Fruit fly (Drosophila melanogaster): ENCODE measurements around the gene wol.

Gene wol

dm6 chr2L:8300220-8301167, 2.3 kb downstream of the wol start, which contains the start of gene Btk (continued):
- TF ChIP-seq CG3995 (GFP tag; optimal IDR thresholded peaks at IDR 0.05) (peak; percentile 55), stc (GFP tag; IDR thresholded peaks at IDR 0.05) (0 out of 2 replicates have a peak, but pooled peaks have one; percentile 25), chinmo (GFP tag; IDR thresholded peaks at IDR 0.05; ENCODE audit: partially characterized antibody) (peak; percentile 89; the same call in 3 of the 4 replicates), Stat92E (GFP tag; optimal IDR thresholded peaks at IDR 0.05) (peak in 1 of 3 experiments; percentile 91)

- TF ChIP-seq lbe (GFP tag; optimal IDR thresholded peaks at IDR 0.05), result peak; percentile 83
- peak; percentile 25 for TF ChIP-seq CG2712 (tag; optimal IDR thresholded peaks at IDR 0.05)
- TF ChIP-seq ase (GFP tag; IDR thresholded peaks at IDR 0.05), result no peak
- 0 out of 3 replicates have a peak, but pooled peaks have one; percentile 9 for TF ChIP-seq CG16813 (GFP tag; IDR thresholded peaks at IDR 0.05; ENCODE audit: partially characterized antibody)
- TF ChIP-seq Usf (GFP tag; optimal IDR thresholded peaks at IDR 0.05), result no peak
- peak in 1 of 2 experiments; percentile 68 for TF ChIP-seq bsh (GFP tag; optimal IDR thresholded peaks at IDR 0.05)
- TF ChIP-seq nom (GFP tag; optimal IDR thresholded peaks at IDR 0.05), result peak; percentile 93
- 0 out of 2 replicates have a peak, but pooled peaks have one; percentile 3 for TF ChIP-seq sim (GFP tag; IDR thresholded peaks at IDR 0.05)
- peak; percentile 10 for TF ChIP-seq CG9727 (GFP tag; optimal IDR thresholded peaks at IDR 0.05)
- TF ChIP-seq lola (GFP tag; optimal IDR thresholded peaks at IDR 0.05), result peak in 1 of 3 experiments; percentile 13
- no peak for TF ChIP-seq CG9215 (GFP tag; IDR thresholded peaks at IDR 0.05)
- TF ChIP-seq gce (GFP tag; IDR thresholded peaks at IDR 0.05), result 0 out of 3 replicates have a peak, but pooled peaks have one; percentile 10
- TF ChIP-seq CG43689 (GFP tag; IDR thresholded peaks at IDR 0.05), result no peak
- TF ChIP-seq CG4404 (GFP tag; IDR thresholded peaks at IDR 0.05), result 0 out of 2 replicates have a peak, but pooled peaks have one; percentile 10
- no peak for TF ChIP-seq CG10366 (GFP tag; IDR thresholded peaks at IDR 0.05)
- peak; percentile 31; the same call in 1 of the 3 replicates for TF ChIP-seq Opbp (GFP tag; IDR thresholded peaks at IDR 0.05; ENCODE audit: partially characterized antibody)
- TF ChIP-seq Xrp1 (GFP tag; IDR thresholded peaks at IDR 0.05), result peak; percentile 15; the same call in 1 of the 2 replicates
- 0 out of 2 replicates have a peak, but pooled peaks have one; percentile 23 for TF ChIP-seq Scr (GFP tag; IDR thresholded peaks at IDR 0.05; ENCODE audit: partially characterized antibody)
- no peak for TF ChIP-seq HHEX (GFP tag; optimal IDR thresholded peaks at IDR 0.05)
- TF ChIP-seq prd (optimal IDR thresholded peaks at IDR 0.05), result no peak
- peak; percentile 16; the same call in 1 of the 3 replicates for TF ChIP-seq prd (GFP tag; IDR thresholded peaks at IDR 0.05)
- peak; percentile 19; the same call in 1 of the 3 replicates for TF ChIP-seq hb (GFP tag; IDR thresholded peaks at IDR 0.05; ENCODE audit: partially characterized antibody)
- TF ChIP-seq amos (GFP tag; IDR thresholded peaks at IDR 0.05; ENCODE audit: partially characterized antibody), result peak; percentile 25; the same call in 1 of the 2 replicates
- TF ChIP-seq CG17361 (GFP tag; IDR thresholded peaks at IDR 0.05), result 0 out of 3 replicates have a peak, but pooled peaks have one; percentile 29
- TF ChIP-seq CG16815 (GFP tag; optimal IDR thresholded peaks at IDR 0.05), result no peak
- TF ChIP-seq crol (GFP tag; IDR thresholded peaks at IDR 0.05), result peak; percentile 75
- 0 out of 4 replicates have a peak, but pooled peaks have one; percentile 47 for TF ChIP-seq chinmo (GFP tag; IDR thresholded peaks at IDR 0.05; ENCODE audit: partially characterized antibody)
- TF ChIP-seq insv (GFP tag; optimal IDR thresholded peaks at IDR 0.05), result no peak
- peak; percentile 19 for TF ChIP-seq CG10979 (tag; optimal IDR thresholded peaks at IDR 0.05)
- TF ChIP-seq hkb (optimal IDR thresholded peaks at IDR 0.05), result no peak
- 0 out of 2 replicates have a peak, but pooled peaks have one; percentile 22 for TF ChIP-seq hkb (GFP tag; IDR thresholded peaks at IDR 0.05)
- no peak for TF ChIP-seq CG11723 (GFP tag; optimal IDR thresholded peaks at IDR 0.05)
- peak; percentile 38 for TF ChIP-seq sens (GFP tag)
- peak; percentile 7 for TF ChIP-seq CG14710 (tag; optimal IDR thresholded peaks at IDR 0.05)
- TF ChIP-seq Drgx (GFP tag; IDR thresholded peaks at IDR 0.05), result peak; percentile 46; the same call in 1 of the 2 replicates
- peak; percentile 65 for TF ChIP-seq corto (GFP tag; optimal IDR thresholded peaks at IDR 0.05)
- TF ChIP-seq row (GFP tag; IDR thresholded peaks at IDR 0.05), result 0 out of 3 replicates have a peak, but pooled peaks have one; percentile 15
- TF ChIP-seq Ets65A (GFP tag), result peak; percentile 32
- TF ChIP-seq fd3F (GFP tag; optimal IDR thresholded peaks at IDR 0.05), result no peak
- TF ChIP-seq Med (GFP tag), result peak; percentile 34
Measured at dm6 chr2L:8299194-8299811, 3.5 kb downstream of the wol start.
